Fruit fly (Drosophila melanogaster) whole organism, pupa: Measurements from ENCODE around the gene CG31915.

Experiments
- CG13204 ChIP-seq: fragments of 200-800 bp; sonication (Bioruptor generic); optimal IDR thresholded peaks from 2 replicates; lab custom pipeline; 2018; ENCODE audit warnings: missing biosample characterization, mild to moderate bottlenecking, missing genetic modification characterization, moderate library complexity
- CG15710 ChIP-seq: fragments of 200-800 bp; sonication (Bioruptor generic); optimal IDR thresholded peaks from 2 replicates; lab custom pipeline; 2018; ENCODE audit warnings: missing biosample characterization, mild to moderate bottlenecking, missing genetic modification characterization, moderate library complexity
- Pif1A ChIP-seq: fragments of 200-800 bp; sonication (Bioruptor generic); optimal IDR thresholded peaks from 3 replicates; lab custom pipeline; 2016; ENCODE audit warnings: missing biosample characterization, missing genetic modification characterization
- Pif1B ChIP-seq: fragments of 200-800 bp; sonication (Bioruptor generic); optimal IDR thresholded peaks from 3 replicates; lab custom pipeline; 2016; ENCODE audit warnings: missing biosample characterization, missing genetic modification characterization
- rn ChIP-seq: fragments of 200-800 bp; sonication (Bioruptor generic); IDR thresholded peaks from 2 replicates; pipeline ENCODE4 v1.3.6; 2022; ENCODE audit warnings: missing biosample characterization, missing genetic modification characterization

- TF ChIP-seq rn (GFP tag; lab: Robert Waterston, UW) (no peak), CG15710 (tag; lab: Kevin White, UChicago) (peak; percentile 64), Pif1B (GFP tag; lab: Kevin White, UChicago) (no peak), CG13204 (no peak), Pif1A (no peak)
Measured at dm6 chr2L:5478273-5478672, 49.6 kb upstream of the CG31915 start.
